Worm (Caenorhabditis elegans) whole organism, L4 larva: ENCODE results near the gene spon-1.

ENCODE experiments used
- R02D3.7 ChIP-seq: fragments of 150-350 bp; sonication (generic microtip); optimal IDR thresholded peaks from 3 replicates; lab custom pipeline; 2014; ENCODE audit warnings: missing biosample characterization, missing genetic modification characterization
- ces-1 ChIP-seq: fragments of 150-350 bp; sonication (generic microtip); optimal IDR thresholded peaks from 4 replicates; lab custom pipeline; 2014; ENCODE audit warnings: missing biosample characterization, missing genetic modification reagents, missing genetic modification characterization
- daf-16 ChIP-seq, 3 experiments: sonication (generic microtip); optimal IDR thresholded peaks; 2 replicates each; lab custom pipeline; 2016 to 2017; ENCODE audit warnings: missing genetic modification characterization in 3 of 3, missing genetic modification reagents in 3 of 3, mild to moderate bottlenecking in 2 of 3, missing compliant biosample characterization in 2 of 3, missing biosample characterization in 1 of 3, moderate library complexity in 1 of 3
- fos-1 ChIP-seq: fragments of 150-350 bp; optimal IDR thresholded peaks from 2 replicates; lab custom pipeline; 2014; ENCODE audit warnings: missing biosample characterization, missing genetic modification characterization
- lin-38 ChIP-seq: fragments of 200-800 bp; sonication (Bioruptor generic); IDR thresholded peaks from 2 replicates; pipeline ENCODE4 v1.3.6; 2022; ENCODE audit warnings: missing genetic modification reagents, missing genetic modification characterization, missing compliant biosample characterization
- nhr-237 ChIP-seq: sonication (generic microtip); optimal IDR thresholded peaks from 2 replicates; lab custom pipeline; 2017; ENCODE audit warnings: missing biosample characterization, missing genetic modification characterization
- nhr-77 ChIP-seq: fragments of 150-350 bp; optimal IDR thresholded peaks from 2 replicates; lab custom pipeline; 2014; ENCODE audit warnings: missing biosample characterization, missing genetic modification characterization
- zag-1 ChIP-seq: fragments of 150-350 bp; optimal IDR thresholded peaks from 2 replicates; lab custom pipeline; 2014; ENCODE audit warnings: missing biosample characterization, missing genetic modification characterization

DNA sequence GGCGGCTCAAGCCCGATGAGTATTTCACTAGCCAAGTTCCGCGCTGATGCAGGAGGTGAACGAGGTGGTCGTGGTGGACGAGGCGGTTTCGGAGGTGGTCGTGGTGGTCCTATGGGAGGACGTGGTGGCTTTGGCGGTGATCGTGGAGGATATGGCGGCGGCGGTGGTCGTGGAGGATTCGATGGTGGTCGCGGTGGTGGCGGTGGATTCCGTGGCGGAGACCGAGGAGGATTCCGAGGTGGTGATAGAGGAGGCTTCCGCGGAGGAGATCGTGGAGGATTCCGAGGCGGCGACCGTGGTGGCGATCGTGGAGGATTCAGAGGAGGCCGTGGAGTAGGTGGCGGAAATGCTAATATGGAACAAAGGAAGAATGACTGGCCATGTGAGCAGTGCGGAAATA is 38.4 kb downstream of the spon-1 start:
- TF ChIP-seq R02D3.7 (tag; lab: Kevin White, UChicago) (no peak), nhr-237 (no peak), lin-38 (GFP tag; lab: Robert Waterston, UW) (no peak), zag-1 (no peak), daf-16 (GFP tag; optimal IDR thresholded peaks at IDR 0.05; lab: Kevin White, UChicago) (no peak), daf-16 (tag; optimal IDR thresholded peaks at IDR 0.05; lab: Kevin White, UChicago) (no peak), nhr-77 (no peak), fos-1 (tag; lab: Kevin White, UChicago) (no peak), ces-1 (no peak)
